Worm (Caenorhabditis elegans) whole organism, young adult: ENCODE measurements around the gene C17H12.37.

Source experiments
- let-526 ChIP-seq: fragments of 200-800 bp; sonication (Bioruptor generic); IDR thresholded peaks from 2 replicates; pipeline ENCODE4 v1.3.6; 2022; ENCODE audit warnings: missing genetic modification reagents, missing genetic modification characterization, missing compliant biosample characterization
- snpc-1.1 ChIP-seq: sonication (generic microtip); optimal IDR thresholded peaks from 2 replicates; lab custom pipeline; 2017; ENCODE audit warnings: missing genetic modification characterization, mild to moderate bottlenecking, missing compliant biosample characterization, antibody characterized with exemption, moderate library complexity, missing genotype, missing genetic modification reagents; ENCODE audit not compliant: insufficient read depth
- snpc-4 ChIP-seq, 5 experiments: fragments of 150-350 bp in 1 of 5; sonication (generic microtip) in 4 of 5; optimal IDR thresholded peaks; 2 replicates each; lab custom pipeline; 2014 to 2018; ENCODE audit warnings: missing genetic modification characterization in 5 of 5, missing biosample characterization in 3 of 5, antibody characterized with exemption in 2 of 5, mild to moderate bottlenecking in 2 of 5, missing compliant biosample characterization in 2 of 5, missing genotype in 2 of 5, moderate library complexity in 2 of 5, missing genetic modification reagents in 1 of 5

- TF ChIP-seq let-526 (GFP tag; lab: Robert Waterston, UW) (no peak), snpc-1.1 (tag; lab: Kevin White, UChicago) (no peak), snpc-4 (GFP tag; optimal IDR thresholded peaks at IDR 0.05; lab: Kevin White, UChicago) (no peak), snpc-4 (tag; optimal IDR thresholded peaks at IDR 0.05; lab: Kevin White, UChicago) (no peak)
Measured at ce11 chrIV:6795529-6795928, 9.4 kb upstream of the C17H12.37 start, which contains the start of the genes C17H12.3 and C17H12.12.
